Worm (Caenorhabditis elegans): Measurements from ENCODE around the gene smg-4.

The smg-4 gene

DNA sequence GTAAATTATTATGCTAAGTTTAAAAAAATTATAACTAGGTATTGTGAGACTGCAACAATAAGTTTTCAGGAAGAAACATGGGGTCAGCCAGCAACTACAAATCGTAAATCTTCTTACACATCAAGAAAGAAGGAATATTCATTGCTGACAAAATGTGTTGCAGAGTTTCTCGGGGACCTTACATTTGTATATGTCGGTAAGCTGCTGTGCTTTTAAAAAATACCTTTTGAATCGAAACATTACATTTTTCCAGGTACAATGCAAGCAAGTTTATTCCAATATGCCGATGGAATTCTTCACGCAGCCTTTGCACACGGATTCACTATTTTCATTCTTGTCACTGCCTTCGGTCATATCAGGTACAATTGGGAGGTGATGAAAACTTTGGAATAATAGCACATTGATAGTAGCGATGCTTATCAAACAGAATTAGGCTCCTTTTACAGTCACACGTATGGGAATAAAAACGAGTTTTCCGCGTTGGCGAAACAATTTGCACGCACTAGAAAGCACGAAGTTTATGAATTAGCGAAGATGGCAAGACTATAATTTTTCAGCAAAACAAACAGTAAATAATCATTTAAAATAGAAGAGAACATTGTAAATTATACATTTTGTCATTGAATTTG lies 39.4 kb downstream of the smg-4 start:
- no peak for TF ChIP-seq klf-2 (GFP tag; conservative IDR thresholded peaks at IDR 0.05)

DNA sequence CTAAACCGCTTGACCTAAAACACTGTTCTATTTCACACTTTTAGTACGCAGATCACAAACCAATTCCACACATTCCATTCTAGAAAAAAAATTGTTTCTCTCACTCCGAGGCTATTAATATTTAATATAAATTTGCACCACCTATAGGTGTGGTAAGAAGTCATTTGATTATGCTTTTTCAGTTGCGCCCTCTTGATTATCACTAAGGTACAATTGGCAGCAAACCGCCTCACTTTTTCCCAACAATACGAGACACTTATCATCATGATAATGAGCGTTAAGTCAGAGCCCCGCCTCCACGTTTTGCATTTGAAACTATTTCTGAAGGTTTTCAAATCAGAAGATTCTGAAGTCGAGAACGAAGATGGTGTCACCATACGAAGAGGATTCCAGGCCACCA lies 40.3 kb downstream of the smg-4 start, which contains the start of gene aqp-4:
Gene aqp-4, plus strand, starts transcription at position 270 of the 400 bp plus-strand sequence.
- no peak for TF ChIP-seq ztf-23 (GFP tag; IDR thresholded peaks at IDR 0.05)
- no peak for TF ChIP-seq flt-1 (GFP tag; IDR thresholded peaks at IDR 0.05)
- TF ChIP-seq klf-2 (GFP tag; conservative IDR thresholded peaks at IDR 0.05): no peak
- TF ChIP-seq ref-1 (GFP tag; conservative IDR thresholded peaks at IDR 0.05): no peak
- no peak for TF ChIP-seq ztf-29 (GFP tag; IDR thresholded peaks at IDR 0.05)
- no peak for TF ChIP-seq cog-1 (tag; optimal IDR thresholded peaks at IDR 0.05)
- no peak for TF ChIP-seq T22C8.4 (GFP tag; IDR thresholded peaks at IDR 0.05)
- no peak for TF ChIP-seq med-1 (GFP tag; optimal IDR thresholded peaks at IDR 0.05; ENCODE audit: insufficient read depth)

DNA sequence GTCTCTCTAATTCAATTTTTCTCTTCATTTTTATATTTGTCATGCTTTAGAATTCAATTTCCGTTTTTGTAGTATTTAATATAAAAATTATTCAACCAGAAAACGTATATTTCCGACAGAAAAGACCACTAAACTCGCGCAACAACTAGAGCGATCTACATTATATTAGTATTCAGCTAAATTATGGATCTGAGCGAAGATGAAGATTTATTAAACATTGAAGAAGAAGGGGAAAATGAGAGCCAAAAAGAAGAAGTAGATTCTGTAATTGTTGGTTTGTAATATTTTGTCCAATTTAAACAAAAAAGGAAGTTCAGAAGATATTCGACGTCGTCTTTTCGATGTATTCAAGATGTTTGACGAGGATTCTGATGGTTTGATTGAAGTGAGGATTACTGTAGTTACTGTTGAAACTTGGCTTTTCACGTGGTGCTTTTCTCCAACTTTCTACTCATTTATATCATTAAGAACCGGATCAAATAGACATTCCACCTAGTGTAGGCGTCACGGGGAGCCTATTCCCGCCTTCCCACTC lies 43.6 kb downstream of the smg-4 start, which contains the start of gene cal-7:
Gene cal-7, plus strand, starts transcription at position 184 of the 535 bp plus-strand sequence.
- TF ChIP-seq ref-1 (GFP tag; conservative IDR thresholded peaks at IDR 0.05) (no peak), klf-2 (GFP tag; conservative IDR thresholded peaks at IDR 0.05) (no peak), flt-1 (GFP tag; IDR thresholded peaks at IDR 0.05) (no peak), med-1 (GFP tag; optimal IDR thresholded peaks at IDR 0.05; ENCODE audit: insufficient read depth) (no peak), T22C8.4 (GFP tag; IDR thresholded peaks at IDR 0.05) (no peak), ztf-23 (GFP tag; IDR thresholded peaks at IDR 0.05) (no peak), tab-1 (GFP tag; IDR thresholded peaks at IDR 0.05) (no peak), ztf-29 (GFP tag; IDR thresholded peaks at IDR 0.05) (no peak), cog-1 (tag; optimal IDR thresholded peaks at IDR 0.05) (no peak)

DNA sequence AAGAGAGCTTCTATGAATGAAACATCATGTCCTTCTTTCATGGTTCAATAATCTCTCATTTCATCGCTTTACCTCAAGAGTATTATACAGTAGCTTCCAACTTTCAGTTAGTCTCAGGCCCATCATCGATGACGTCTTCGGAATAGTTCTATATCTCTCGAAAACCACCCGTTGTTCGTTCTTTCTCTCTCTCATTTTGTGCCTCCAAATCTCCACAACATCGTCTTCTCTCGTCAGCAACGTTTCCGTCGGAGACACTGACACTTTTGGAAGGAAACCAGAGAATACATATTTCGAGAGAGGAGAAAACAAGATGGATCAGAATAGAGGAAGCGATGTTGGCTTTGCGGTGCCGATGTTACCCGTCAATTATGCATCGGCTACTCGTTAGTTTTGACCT lies 45.7 kb downstream of the smg-4 start:
- TF ChIP-seq flt-1 (GFP tag; IDR thresholded peaks at IDR 0.05) (no peak), cog-1 (tag; optimal IDR thresholded peaks at IDR 0.05) (no peak), ref-1 (GFP tag; conservative IDR thresholded peaks at IDR 0.05) (no peak), klf-2 (GFP tag; conservative IDR thresholded peaks at IDR 0.05) (no peak), tab-1 (GFP tag; IDR thresholded peaks at IDR 0.05) (no peak), T22C8.4 (GFP tag; IDR thresholded peaks at IDR 0.05) (no peak)

DNA sequence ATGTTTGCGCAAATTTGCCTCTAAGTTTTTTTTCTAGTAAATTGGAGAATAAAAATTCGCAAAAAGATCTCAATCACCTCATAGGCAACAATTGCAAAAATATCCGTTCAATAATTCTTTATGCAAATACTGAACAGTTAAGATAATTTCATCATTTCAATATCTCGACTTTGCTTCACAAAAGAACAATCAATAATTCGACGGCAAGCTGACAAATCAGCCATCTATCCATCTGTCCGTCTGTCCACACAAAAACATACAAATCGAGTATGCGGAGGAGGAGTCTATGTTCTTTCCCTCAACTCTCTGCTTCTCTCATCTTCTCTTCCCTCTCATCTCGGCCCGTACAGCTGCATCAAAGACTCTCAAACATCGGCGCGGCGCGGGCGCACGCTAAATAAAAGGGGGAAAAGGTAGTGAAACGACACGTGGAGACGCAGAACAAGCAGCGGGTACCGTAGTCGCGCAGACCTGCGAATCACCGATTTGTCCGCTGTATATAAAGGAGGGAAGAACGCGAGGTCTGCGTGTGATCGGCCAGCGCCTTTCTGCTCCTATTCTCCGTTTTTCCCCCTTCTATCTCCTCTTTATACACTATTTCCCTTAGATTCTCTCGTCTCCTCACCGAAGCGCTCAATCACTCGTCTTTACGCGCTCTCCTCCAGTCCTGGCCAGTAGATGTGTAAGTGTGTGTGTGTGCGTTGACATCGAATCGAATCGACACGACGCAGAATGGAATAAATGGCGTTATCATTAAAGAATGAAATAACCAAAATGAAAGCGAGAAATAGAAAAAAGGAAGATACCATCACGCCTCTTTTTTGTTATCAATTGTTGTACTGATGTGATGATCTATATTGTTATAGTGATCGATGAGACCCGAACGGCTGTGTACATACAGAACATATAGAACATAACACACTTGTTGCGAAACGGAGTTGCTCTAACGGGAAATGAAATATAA lies 46.5 kb downstream of the smg-4 start:
- TF ChIP-seq flt-1 (GFP tag; IDR thresholded peaks at IDR 0.05) (peak; percentile 77), T22C8.4 (GFP tag; IDR thresholded peaks at IDR 0.05) (peak; percentile 63; the same call in 1 of the 2 replicates), tab-1 (GFP tag; IDR thresholded peaks at IDR 0.05) (no peak; the same call in 1 of the 2 replicates), ztf-23 (GFP tag; IDR thresholded peaks at IDR 0.05) (peak; percentile 73; the same call in 1 of the 2 replicates), med-1 (GFP tag; optimal IDR thresholded peaks at IDR 0.05; ENCODE audit: insufficient read depth) (no peak), cog-1 (tag; optimal IDR thresholded peaks at IDR 0.05) (peak; percentile 97), klf-2 (GFP tag; conservative IDR thresholded peaks at IDR 0.05) (no peak), ref-1 (GFP tag; conservative IDR thresholded peaks at IDR 0.05) (0 out of 2 replicates have a peak, but pooled peaks have one; percentile 27), ztf-29 (GFP tag; IDR thresholded peaks at IDR 0.05) (no peak)

DNA sequence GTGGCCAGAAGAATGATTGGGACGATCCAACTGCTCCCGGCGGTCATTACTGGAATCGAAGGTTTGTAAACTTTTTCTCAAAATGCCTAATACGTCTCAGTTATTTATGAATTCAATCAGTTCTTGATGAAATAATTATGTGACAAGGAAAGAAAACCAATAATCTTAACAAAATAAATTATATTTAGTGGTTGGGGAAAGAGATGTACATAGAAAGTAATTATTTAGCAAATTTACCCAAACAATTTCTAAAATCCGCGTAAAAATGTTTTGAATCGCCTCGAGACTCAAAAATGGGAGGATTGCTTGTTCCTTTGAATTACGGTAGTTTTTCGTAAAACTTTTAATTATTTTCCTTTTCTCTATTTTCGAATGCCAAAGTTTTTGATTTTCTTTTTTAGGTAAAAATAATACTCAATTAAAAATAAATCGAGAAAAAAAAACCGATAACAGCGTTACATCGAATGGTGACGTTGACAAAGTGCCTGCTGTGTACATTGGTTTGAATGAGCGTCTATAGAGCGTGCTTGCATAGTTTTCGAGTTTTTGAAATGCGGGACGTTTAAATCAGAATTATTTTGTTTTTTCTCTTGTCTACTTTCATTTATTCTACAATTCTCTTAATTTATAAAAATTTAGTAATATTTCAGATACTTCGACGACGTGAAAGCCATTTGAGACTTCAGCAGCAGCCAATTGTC lies 47.9 kb downstream of the smg-4 start, which contains the start of the genes aagr-3 and drap-1:
Gene aagr-3, minus strand, starts transcription at position 51 of the 701 bp plus-strand sequence.
Gene drap-1, plus strand, starts transcription at position 645 of the 701 bp plus-strand sequence.
- TF ChIP-seq klf-2 (GFP tag; conservative IDR thresholded peaks at IDR 0.05) (no peak), flt-1 (GFP tag; IDR thresholded peaks at IDR 0.05) (no peak)
